Fruit fly (Drosophila melanogaster) whole organism, pupa: ENCODE results near the gene CG6686.
A peak's percentile ranks its signal among the peaks of the same experiment; 100 is the strongest.

Source experiments
- CG10348 ChIP-seq: fragments of 200-800 bp; sonication (Bioruptor generic); IDR thresholded peaks from 2 replicates; pipeline ENCODE4 v1.3.6; 2022; ENCODE audit warnings: missing biosample characterization, missing genetic modification characterization
- CG12605 ChIP-seq: fragments of 200-800 bp; sonication (Bioruptor generic); IDR thresholded peaks from 2 replicates; pipeline ENCODE4 v1.3.6; 2022; ENCODE audit warnings: missing biosample characterization, missing genetic modification characterization
- CG13204 ChIP-seq: fragments of 200-800 bp; sonication (Bioruptor generic); optimal IDR thresholded peaks from 2 replicates; lab custom pipeline; 2018; ENCODE audit warnings: missing biosample characterization, mild to moderate bottlenecking, missing genetic modification characterization, moderate library complexity
- CG14655 ChIP-seq: fragments of 200-800 bp; sonication (Bioruptor generic); optimal IDR thresholded peaks from 3 replicates; lab custom pipeline; 2017; ENCODE audit warnings: mild to moderate bottlenecking, missing biosample characterization, missing genetic modification reagents, missing genetic modification characterization
- CG15710 ChIP-seq: fragments of 200-800 bp; sonication (Bioruptor generic); optimal IDR thresholded peaks from 2 replicates; lab custom pipeline; 2018; ENCODE audit warnings: missing biosample characterization, mild to moderate bottlenecking, missing genetic modification characterization, moderate library complexity
- CG17806 ChIP-seq: fragments of 200-800 bp; sonication (Bioruptor generic); optimal IDR thresholded peaks from 2 replicates; lab custom pipeline; 2018; ENCODE audit warnings: missing biosample characterization, mild to moderate bottlenecking, missing genetic modification characterization, moderate library complexity
- CG32121 ChIP-seq: fragments of 200-800 bp; sonication (Bioruptor generic); IDR thresholded peaks from 2 replicates; pipeline ENCODE4 v1.3.6; 2022; ENCODE audit warnings: missing biosample characterization, missing genetic modification characterization
- CG34367 ChIP-seq: fragments of 200-800 bp; sonication (Bioruptor generic); optimal IDR thresholded peaks from 2 replicates; lab custom pipeline; 2018; ENCODE audit warnings: missing biosample characterization, mild to moderate bottlenecking, missing genetic modification characterization
- CG4496 ChIP-seq: fragments of 200-800 bp; sonication (Bioruptor generic); IDR thresholded peaks from 3 replicates; pipeline ENCODE4 v1.3.6; 2022; ENCODE audit warnings: missing biosample characterization, missing genetic modification characterization
- CG8159 ChIP-seq: fragments of 200-800 bp; sonication (Bioruptor generic); optimal IDR thresholded peaks from 3 replicates; lab custom pipeline; 2018; ENCODE audit warnings: missing biosample characterization, mild to moderate bottlenecking, missing genetic modification characterization, moderate library complexity
- CG8301 ChIP-seq: fragments of 200-800 bp; sonication (Bioruptor generic); optimal IDR thresholded peaks from 2 replicates; lab custom pipeline; 2018; ENCODE audit warnings: missing biosample characterization, mild to moderate bottlenecking, missing genetic modification characterization
- CG9948 ChIP-seq: fragments of 200-800 bp; sonication (Bioruptor generic); optimal IDR thresholded peaks from 2 replicates; lab custom pipeline; 2018; ENCODE audit warnings: missing biosample characterization, mild to moderate bottlenecking, missing genetic modification characterization, moderate library complexity
- D1 ChIP-seq: fragments of 200-800 bp; sonication (Bioruptor generic); optimal IDR thresholded peaks from 2 replicates; lab custom pipeline; 2018; ENCODE audit warnings: missing biosample characterization, mild to moderate bottlenecking, missing genetic modification characterization, moderate library complexity
- EcR ChIP-seq: fragments of 200-800 bp; sonication (Bioruptor generic); optimal IDR thresholded peaks from 3 replicates; lab custom pipeline; 2019; ENCODE audit warnings: missing biosample characterization, missing genetic modification characterization, mild to moderate bottlenecking, moderate library complexity, missing genetic modification reagents
- Ets98B ChIP-seq: fragments of 200-800 bp; sonication (Bioruptor generic); IDR thresholded peaks from 2 replicates; pipeline ENCODE4 v1.3.6; 2022; ENCODE audit warnings: missing biosample characterization, missing genetic modification characterization
- Pif1A ChIP-seq: fragments of 200-800 bp; sonication (Bioruptor generic); optimal IDR thresholded peaks from 3 replicates; lab custom pipeline; 2016; ENCODE audit warnings: missing biosample characterization, missing genetic modification characterization
- Pif1B ChIP-seq: fragments of 200-800 bp; sonication (Bioruptor generic); optimal IDR thresholded peaks from 3 replicates; lab custom pipeline; 2016; ENCODE audit warnings: missing biosample characterization, missing genetic modification characterization
- Snoo ChIP-seq: fragments of 200-800 bp; sonication (Bioruptor generic); optimal IDR thresholded peaks from 3 replicates; lab custom pipeline; 2017; ENCODE audit warnings: missing biosample characterization, mild to moderate bottlenecking, missing genetic modification characterization, inconsistent platforms
- fd96Ca ChIP-seq: fragments of 200-800 bp; sonication (Bioruptor generic); IDR thresholded peaks from 3 replicates; pipeline ENCODE4 v1.3.6; 2022; ENCODE audit warnings: missing biosample characterization, missing genetic modification characterization
- gl ChIP-seq: fragments of 200-800 bp; sonication (Bioruptor generic); optimal IDR thresholded peaks from 2 replicates; lab custom pipeline; 2018; ENCODE audit warnings: missing biosample characterization, mild to moderate bottlenecking, missing genetic modification characterization
- rn ChIP-seq: fragments of 200-800 bp; sonication (Bioruptor generic); IDR thresholded peaks from 2 replicates; pipeline ENCODE4 v1.3.6; 2022; ENCODE audit warnings: missing biosample characterization, missing genetic modification characterization

CG6686 gene

dm6 chr2L:12004211-12004979 is 16.6 kb upstream of the CG6686 start:
- TF ChIP-seq CG17806 (tag; lab: Kevin White, UChicago), result no peak
- TF ChIP-seq CG8301 (tag; lab: Kevin White, UChicago), result no peak
- no peak for TF ChIP-seq gl (tag; lab: Kevin White, UChicago)
- no peak for TF ChIP-seq fd96Ca (GFP tag; lab: Robert Waterston, UW)
- peak; percentile 31 for TF ChIP-seq CG34367
- TF ChIP-seq CG10348, result no peak
- TF ChIP-seq D1 (tag; lab: Kevin White, UChicago), result no peak
- TF ChIP-seq CG32121 (GFP tag; lab: Robert Waterston, UW), result no peak
- peak; percentile 0 for TF ChIP-seq Pif1A (GFP tag; lab: Kevin White, UChicago)
- peak; percentile 10 for TF ChIP-seq Pif1B (GFP tag; lab: Kevin White, UChicago)
- no peak for TF ChIP-seq CG8159
- TF ChIP-seq CG9948, result peak; percentile 1
- TF ChIP-seq rn (GFP tag; lab: Robert Waterston, UW), result no peak
- TF ChIP-seq CG15710 (tag; lab: Kevin White, UChicago), result peak; percentile 18
- peak; percentile 78 for TF ChIP-seq EcR
- TF ChIP-seq Snoo (tag; lab: Kevin White, UChicago), result no peak
- TF ChIP-seq Ets98B, result no peak
- no peak for TF ChIP-seq CG14655
- peak; percentile 68 for TF ChIP-seq CG13204 (GFP tag; lab: Kevin White, UChicago)
- TF ChIP-seq CG12605, result no peak
- no peak for TF ChIP-seq CG4496 (GFP tag; lab: Robert Waterston, UW)

dm6 chr2L:12003792-12004210 is 16.0 kb upstream of the CG6686 start:
- no peak for TF ChIP-seq CG13204 (GFP tag; lab: Kevin White, UChicago)
- TF ChIP-seq CG32121 (GFP tag; lab: Robert Waterston, UW), result no peak
- TF ChIP-seq Pif1A (GFP tag; lab: Kevin White, UChicago), result no peak
- TF ChIP-seq Ets98B, result no peak
- no peak for TF ChIP-seq CG9948
- no peak for TF ChIP-seq CG17806 (tag; lab: Kevin White, UChicago)
- no peak for TF ChIP-seq D1 (tag; lab: Kevin White, UChicago)
- TF ChIP-seq gl (tag; lab: Kevin White, UChicago), result no peak
- TF ChIP-seq EcR, result no peak
- no peak for TF ChIP-seq CG8159
- no peak for TF ChIP-seq Pif1B (GFP tag; lab: Kevin White, UChicago)
- no peak for TF ChIP-seq CG15710 (tag; lab: Kevin White, UChicago)
- no peak for TF ChIP-seq Snoo (tag; lab: Kevin White, UChicago)
- no peak for TF ChIP-seq fd96Ca (GFP tag; lab: Robert Waterston, UW)
- TF ChIP-seq CG14655, result no peak
- no peak for TF ChIP-seq CG10348

- TF ChIP-seq CG10348 (no peak), CG14655 (peak; percentile 56), Pif1A (GFP tag; lab: Kevin White, UChicago) (peak; percentile 34), CG4496 (GFP tag; lab: Robert Waterston, UW) (no peak), CG32121 (GFP tag; lab: Robert Waterston, UW) (no peak), CG15710 (tag; lab: Kevin White, UChicago) (peak; percentile 32), CG13204 (GFP tag; lab: Kevin White, UChicago) (peak; percentile 99), D1 (tag; lab: Kevin White, UChicago) (no peak), CG8301 (tag; lab: Kevin White, UChicago) (no peak), EcR (peak; percentile 77), CG17806 (tag; lab: Kevin White, UChicago) (peak; percentile 27), Ets98B (no peak), CG34367 (no peak), Snoo (tag; lab: Kevin White, UChicago) (peak; percentile 32), Pif1B (GFP tag; lab: Kevin White, UChicago) (no peak), CG8159 (peak; percentile 38), CG12605 (no peak), gl (tag; lab: Kevin White, UChicago) (peak; percentile 30)
These were observed 15.3 kb upstream of the CG6686 start for dm6 chr2L:12002922-12003791.

dm6 chr2L:12002051-12002450 is 14.2 kb upstream of the CG6686 start, which contains the start of gene Hacd1:
Gene Hacd1, minus strand, starts transcription at chr2L:12002266.
- no peak for TF ChIP-seq rn (GFP tag; lab: Robert Waterston, UW)
- no peak for TF ChIP-seq Pif1B (GFP tag; lab: Kevin White, UChicago)
- TF ChIP-seq CG32121 (GFP tag; lab: Robert Waterston, UW), result no peak
- TF ChIP-seq CG10348, result no peak
- TF ChIP-seq CG4496 (GFP tag; lab: Robert Waterston, UW), result no peak
- no peak for TF ChIP-seq CG8159
- TF ChIP-seq CG15710 (tag; lab: Kevin White, UChicago), result no peak
- TF ChIP-seq CG13204 (GFP tag; lab: Kevin White, UChicago), result no peak
- TF ChIP-seq gl (tag; lab: Kevin White, UChicago), result no peak
- TF ChIP-seq Ets98B, result no peak
- no peak for TF ChIP-seq CG14655
- TF ChIP-seq CG8301 (tag; lab: Kevin White, UChicago), result no peak
- no peak for TF ChIP-seq fd96Ca (GFP tag; lab: Robert Waterston, UW)
- TF ChIP-seq CG9948, result no peak
- TF ChIP-seq CG17806 (tag; lab: Kevin White, UChicago), result no peak
- TF ChIP-seq D1 (tag; lab: Kevin White, UChicago), result no peak
- TF ChIP-seq Snoo (tag; lab: Kevin White, UChicago), result no peak
- TF ChIP-seq EcR, result no peak
- no peak for TF ChIP-seq CG34367
- no peak for TF ChIP-seq Pif1A (GFP tag; lab: Kevin White, UChicago)
